Fruit fly (Drosophila melanogaster): ENCODE data around the gene CG7724.

Gene CG7724

DNA sequence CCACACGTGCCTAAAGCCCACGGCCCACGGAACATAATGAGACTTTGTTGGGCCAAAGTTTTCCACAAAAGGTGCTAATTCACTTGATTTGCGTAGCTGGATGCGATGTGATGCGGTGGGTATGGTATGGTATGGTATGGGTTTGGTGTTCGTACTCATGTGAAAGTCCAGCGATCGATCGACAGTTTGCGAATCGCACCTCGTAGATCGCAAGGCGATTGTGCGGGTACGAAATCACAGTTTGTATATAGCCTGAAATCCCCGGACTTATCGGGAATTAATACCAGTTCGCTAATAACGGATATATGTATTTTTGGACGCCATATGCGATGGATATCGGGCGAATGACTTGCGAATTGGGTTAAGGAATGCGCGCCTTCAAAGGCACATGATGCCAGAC, 47.5 kb upstream of the CG7724 start:
- TF ChIP-seq fru (GFP tag; optimal IDR thresholded peaks at IDR 0.05), result no peak
- TF ChIP-seq Dif (GFP tag; optimal IDR thresholded peaks at IDR 0.05; ENCODE audit: partially characterized antibody), result no peak
- TF ChIP-seq Hnf4 (GFP tag; optimal IDR thresholded peaks at IDR 0.05), result no peak
- no peak for TF ChIP-seq Rel (GFP tag; optimal IDR thresholded peaks at IDR 0.05)
- TF ChIP-seq Rel (tag; optimal IDR thresholded peaks at IDR 0.05), result peak; percentile 98
- TF ChIP-seq dmrt93B (GFP tag; optimal IDR thresholded peaks at IDR 0.05), result no peak
- TF ChIP-seq foxo (GFP tag; optimal IDR thresholded peaks at IDR 0.05), result no peak

DNA sequence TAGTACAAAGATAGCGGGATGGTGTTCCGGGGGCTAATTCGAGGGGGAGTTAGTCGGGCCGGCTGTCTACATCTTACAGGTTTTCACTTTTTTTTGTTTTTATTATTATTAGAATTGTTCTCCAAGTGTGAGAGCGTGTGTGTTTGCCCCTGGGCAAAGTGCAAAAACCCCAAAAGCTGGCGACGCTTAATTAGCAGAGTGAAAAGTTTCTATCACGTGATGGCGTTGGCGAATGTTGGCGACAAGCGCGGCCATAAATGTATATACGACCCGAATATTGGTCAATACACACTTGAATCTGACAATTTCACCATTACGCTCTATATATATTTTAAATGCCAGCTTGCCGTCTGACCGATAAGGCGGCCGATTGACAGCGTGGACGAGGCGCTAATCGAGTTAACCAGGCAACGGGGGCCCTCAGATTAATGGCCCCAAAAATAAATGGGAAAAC, 46.5 kb upstream of the CG7724 start:
- TF ChIP-seq Hr83 (GFP tag; optimal IDR thresholded peaks at IDR 0.05; ENCODE audit: poor library complexity, severe bottlenecking) (no peak), Dif (GFP tag; optimal IDR thresholded peaks at IDR 0.05; ENCODE audit: partially characterized antibody) (no peak), sv (GFP tag; optimal IDR thresholded peaks at IDR 0.05) (no peak), foxo (GFP tag; optimal IDR thresholded peaks at IDR 0.05) (no peak), psq (GFP tag; optimal IDR thresholded peaks at IDR 0.05) (no peak), Dfd (GFP tag; optimal IDR thresholded peaks at IDR 0.05) (no peak), lola (GFP tag; optimal IDR thresholded peaks at IDR 0.05) (no peak), br (GFP tag; optimal IDR thresholded peaks at IDR 0.05) (peak; percentile 12), jim (GFP tag; optimal IDR thresholded peaks at IDR 0.05) (no peak), Hnf4 (GFP tag; optimal IDR thresholded peaks at IDR 0.05) (peak; percentile 12), fru (GFP tag; optimal IDR thresholded peaks at IDR 0.05) (no peak), rgr (GFP tag; optimal IDR thresholded peaks at IDR 0.05) (peak; percentile 21), Rel (GFP tag; optimal IDR thresholded peaks at IDR 0.05) (no peak), Rel (tag; optimal IDR thresholded peaks at IDR 0.05) (peak; percentile 51), Mio (GFP tag; optimal IDR thresholded peaks at IDR 0.05) (no peak), CrebA (GFP tag; optimal IDR thresholded peaks at IDR 0.05; ENCODE audit: borderline replicate concordance) (peak; percentile 51), Vsx2 (GFP tag; optimal IDR thresholded peaks at IDR 0.05; ENCODE audit: partially characterized antibody) (peak; percentile 21), sage (GFP tag; optimal IDR thresholded peaks at IDR 0.05) (no peak), dsf (GFP tag; optimal IDR thresholded peaks at IDR 0.05; ENCODE audit: borderline replicate concordance) (no peak), HLH106 (tag; optimal IDR thresholded peaks at IDR 0.05) (no peak), Hr78 (GFP tag; optimal IDR thresholded peaks at IDR 0.05) (no peak)

DNA sequence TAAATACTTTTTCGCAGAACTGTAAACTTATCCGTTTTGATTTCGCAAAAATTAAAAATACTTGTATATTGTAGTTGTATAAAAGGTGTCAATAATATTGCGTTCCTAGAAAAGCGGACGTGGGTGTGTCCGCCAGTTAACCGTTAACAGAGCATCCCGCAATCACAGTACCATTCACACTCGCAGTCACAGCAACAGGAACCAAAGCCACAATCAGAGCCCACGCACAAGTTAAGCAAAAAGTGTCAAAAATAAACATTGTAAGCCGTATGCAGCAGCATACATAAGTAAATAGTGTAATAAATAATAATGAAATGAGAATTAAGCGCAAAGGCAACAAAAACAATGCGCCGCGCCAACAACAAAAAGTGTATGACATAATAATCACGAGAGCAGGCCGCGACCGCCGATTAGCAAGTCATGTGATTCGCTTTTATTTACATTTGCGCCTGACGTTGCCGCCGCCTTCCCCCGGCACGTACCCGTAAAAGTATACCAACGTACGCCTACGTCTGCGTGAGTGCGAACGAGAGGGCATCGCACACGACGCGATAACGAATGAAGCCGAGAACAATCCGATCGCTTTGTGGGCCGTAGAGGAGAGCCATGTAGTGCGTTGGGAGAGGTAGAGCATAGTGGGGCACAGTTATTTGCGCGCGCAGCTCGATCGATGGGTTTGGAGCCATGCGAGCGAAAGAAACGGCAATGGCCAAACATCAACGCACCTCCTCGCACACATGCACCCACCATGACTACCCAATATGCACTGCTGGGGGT, 45.5 kb upstream of the CG7724 start:
- TF ChIP-seq HLH106 (tag; optimal IDR thresholded peaks at IDR 0.05) (no peak), OdsH (GFP tag; optimal IDR thresholded peaks at IDR 0.05) (peak; percentile 28), Vsx2 (GFP tag; optimal IDR thresholded peaks at IDR 0.05; ENCODE audit: partially characterized antibody) (no peak), Jra (GFP tag; optimal IDR thresholded peaks at IDR 0.05) (peak; percentile 39), Hnf4 (GFP tag; optimal IDR thresholded peaks at IDR 0.05) (peak; percentile 50), fru (GFP tag; optimal IDR thresholded peaks at IDR 0.05) (peak; percentile 36), Hr83 (GFP tag; optimal IDR thresholded peaks at IDR 0.05; ENCODE audit: poor library complexity, severe bottlenecking) (peak; percentile 95), psq (GFP tag; optimal IDR thresholded peaks at IDR 0.05) (peak; percentile 0), Sp1 (GFP tag; optimal IDR thresholded peaks at IDR 0.05) (peak; percentile 17), brk (GFP tag; optimal IDR thresholded peaks at IDR 0.05) (peak; percentile 9), Dif (GFP tag; optimal IDR thresholded peaks at IDR 0.05; ENCODE audit: partially characterized antibody) (peak; percentile 81), br (GFP tag; optimal IDR thresholded peaks at IDR 0.05) (peak; percentile 70), h (GFP tag; optimal IDR thresholded peaks at IDR 0.05) (peak; percentile 94), woc (GFP tag; optimal IDR thresholded peaks at IDR 0.05) (peak; percentile 73), ey (GFP tag; optimal IDR thresholded peaks at IDR 0.05) (peak; percentile 26), dl (GFP tag; optimal IDR thresholded peaks at IDR 0.05; ENCODE audit: insufficient read depth in 1 of 2, partially characterized antibody in 2 of 2) (peak; percentile 63 to 84), foxo (GFP tag; optimal IDR thresholded peaks at IDR 0.05) (peak in 1 of 2 experiments; percentile 10), sage (GFP tag; optimal IDR thresholded peaks at IDR 0.05) (no peak), lola (GFP tag; optimal IDR thresholded peaks at IDR 0.05) (no peak), Rel (GFP tag; optimal IDR thresholded peaks at IDR 0.05) (no peak), Rel (tag; optimal IDR thresholded peaks at IDR 0.05) (peak; percentile 89)
